Fruit fly (Drosophila melanogaster): Measurements from ENCODE around the gene Brd7-9.
A peak's percentile ranks its signal among the peaks of the same experiment; 100 is the strongest.

Gene Brd7-9

dm6 chr2L:7799804-7800433 is 17.3 kb downstream of the Brd7-9 start, which contains the start of the genes Herp and r2d2 (continued):
- peak; percentile 41; the same call in 1 of the 2 replicates for TF ChIP-seq CG43689 (GFP tag; IDR thresholded peaks at IDR 0.05)
- TF ChIP-seq GATAe (GFP tag; conservative IDR thresholded peaks at IDR 0.05) = peak; percentile 31; the same call in 1 of the 2 replicates
- TF ChIP-seq unc-4 (GFP tag; IDR thresholded peaks at IDR 0.05; ENCODE audit: partially characterized antibody) = peak; percentile 85
- TF ChIP-seq CG4424 (GFP tag; optimal IDR thresholded peaks at IDR 0.05) = peak; percentile 93
- peak; percentile 72; the same call in 1 of the 2 replicates for TF ChIP-seq stc (GFP tag; IDR thresholded peaks at IDR 0.05)
- peak; percentile 51; the same call in 1 of the 2 replicates for TF ChIP-seq CG5953 (GFP tag; IDR thresholded peaks at IDR 0.05)
- TF ChIP-seq Scr (GFP tag; IDR thresholded peaks at IDR 0.05; ENCODE audit: partially characterized antibody) = peak; percentile 86
- TF ChIP-seq trem (tag; optimal IDR thresholded peaks at IDR 0.05) = peak; percentile 99
- peak; percentile 93 for TF ChIP-seq CG13775 (GFP tag; optimal IDR thresholded peaks at IDR 0.05)
- TF ChIP-seq CG31365 (tag; optimal IDR thresholded peaks at IDR 0.05) = peak; percentile 74
- peak; percentile 92 for TF ChIP-seq her (GFP tag; optimal IDR thresholded peaks at IDR 0.05)
- peak; percentile 65 for TF ChIP-seq CG3407 (GFP tag; optimal IDR thresholded peaks at IDR 0.05)
- peak; percentile 94 for TF ChIP-seq jumu (GFP tag; optimal IDR thresholded peaks at IDR 0.05)
- TF ChIP-seq shn (GFP tag; optimal IDR thresholded peaks at IDR 0.05) = peak; percentile 96
- peak; percentile 88 for TF ChIP-seq peb (GFP tag; IDR thresholded peaks at IDR 0.05)
- TF ChIP-seq CG9609 (GFP tag; optimal IDR thresholded peaks at IDR 0.05) = peak; percentile 94
- peak; percentile 86 for TF ChIP-seq CG32767 (GFP tag; IDR thresholded peaks at IDR 0.05)
- peak; percentile 53 for TF ChIP-seq dimm (GFP tag; IDR thresholded peaks at IDR 0.05)
- TF ChIP-seq lab (GFP tag; optimal IDR thresholded peaks at IDR 0.05) = peak; percentile 93
- peak; percentile 81 for TF ChIP-seq CG17359 (tag; optimal IDR thresholded peaks at IDR 0.05)
- TF ChIP-seq CG11398 (GFP tag; optimal IDR thresholded peaks at IDR 0.05) = peak; percentile 85
- peak; percentile 96 for TF ChIP-seq CG31441 (GFP tag; IDR thresholded peaks at IDR 0.05)
- peak; percentile 83 for TF ChIP-seq CG12219 (GFP tag; optimal IDR thresholded peaks at IDR 0.05)
- TF ChIP-seq gce (GFP tag; IDR thresholded peaks at IDR 0.05) = peak; percentile 47; the same call in 1 of the 3 replicates
- peak; percentile 78 for TF ChIP-seq Rx (GFP tag; IDR thresholded peaks at IDR 0.05)
- TF ChIP-seq yki (optimal IDR thresholded peaks at IDR 0.05) = no peak
- TF ChIP-seq twi (tag; optimal IDR thresholded peaks at IDR 0.05) = peak; percentile 89
- TF ChIP-seq YL-1 (GFP tag; optimal IDR thresholded peaks at IDR 0.05) = peak; percentile 78
- TF ChIP-seq Adf1 (GFP tag; IDR thresholded peaks at IDR 0.05) = peak; percentile 64
- peak; percentile 92 for TF ChIP-seq CG9817 (tag; optimal IDR thresholded peaks at IDR 0.05)
- peak; percentile 87 for TF ChIP-seq CG12155 (GFP tag; optimal IDR thresholded peaks at IDR 0.05)
- peak; percentile 91 for TF ChIP-seq Aef1 (GFP tag; IDR thresholded peaks at IDR 0.05)
- TF ChIP-seq CG1233 (GFP tag; optimal IDR thresholded peaks at IDR 0.05) = peak; percentile 89
- peak; percentile 89 for TF ChIP-seq Dek (tag; optimal IDR thresholded peaks at IDR 0.05)
- TF ChIP-seq dmrt11E (tag; optimal IDR thresholded peaks at IDR 0.05) = peak; percentile 85
- peak; percentile 38 for TF ChIP-seq gfzf (GFP tag; optimal IDR thresholded peaks at IDR 0.05)
- TF ChIP-seq CG4730 (GFP tag; IDR thresholded peaks at IDR 0.05) = peak; percentile 78
- TF ChIP-seq CG6854 (GFP tag; optimal IDR thresholded peaks at IDR 0.05) = peak; percentile 82
- TF ChIP-seq CG7372 (GFP tag; IDR thresholded peaks at IDR 0.05) = peak; percentile 92
- TF ChIP-seq eyg (GFP tag; optimal IDR thresholded peaks at IDR 0.05) = peak; percentile 85
- TF ChIP-seq sens-2 (GFP tag; IDR thresholded peaks at IDR 0.05) = peak; percentile 43; the same call in 1 of the 2 replicates
- TF ChIP-seq gro (GFP tag; optimal IDR thresholded peaks at IDR 0.05) = peak; percentile 95
- TF ChIP-seq CG12942 (GFP tag; optimal IDR thresholded peaks at IDR 0.05) = peak; percentile 91
- TF ChIP-seq Max (GFP tag; optimal IDR thresholded peaks at IDR 0.05) = peak; percentile 92
- peak; percentile 87 for TF ChIP-seq tio (GFP tag; optimal IDR thresholded peaks at IDR 0.05)
- TF ChIP-seq CG7556 (GFP tag; optimal IDR thresholded peaks at IDR 0.05) = peak; percentile 87
- TF ChIP-seq CG10979 (tag; optimal IDR thresholded peaks at IDR 0.05) = peak; percentile 81
- TF ChIP-seq CG4328 (GFP tag; optimal IDR thresholded peaks at IDR 0.05) = peak; percentile 92
- peak; percentile 86 for TF ChIP-seq CG6689 (GFP tag; IDR thresholded peaks at IDR 0.05)
- TF ChIP-seq CG9215 (GFP tag; IDR thresholded peaks at IDR 0.05) = peak; percentile 90
